Fruit fly (Drosophila melanogaster) Kc167 (cell line): ENCODE measurements around the gene Nubp2.

Experiments used
- Myc ChIP-seq: fragments of >200 bp; optimal IDR thresholded peaks from 2 replicates; lab custom pipeline; 2017; ENCODE audit warnings: missing external identifiers
- h ChIP-seq: fragments of >200 bp; optimal IDR thresholded peaks from 3 replicates; lab custom pipeline; 2018; ENCODE audit warnings: missing external identifiers
- insv ChIP-seq: fragments of >200 bp; optimal IDR thresholded peaks from 3 replicates; lab custom pipeline; 2018; ENCODE audit warnings: missing external identifiers
- psq ChIP-seq: fragments of >200 bp; optimal IDR thresholded peaks from 2 replicates; lab custom pipeline; 2017; ENCODE audit warnings: missing external identifiers
- ttk ChIP-seq: sonication (Bioruptor generic); optimal IDR thresholded peaks from 2 replicates; lab custom pipeline; 2017; ENCODE audit warnings: missing external identifiers

- TF ChIP-seq ttk (no peak), psq (no peak), Myc (lab: Kevin White, UChicago) (no peak), insv (lab: Kevin White, UChicago) (no peak), h (lab: Kevin White, UChicago) (no peak)
Measured at dm6 chr3L:20509121-20509934, 17.0 kb upstream of the Nubp2 start.
